Worm (Caenorhabditis elegans) whole organism, L3 larva: ENCODE results near the gene nlp-14.

Source experiments
- ceh-82 ChIP-seq: fragments of 150-350 bp; optimal IDR thresholded peaks from 2 replicates; lab custom pipeline; 2014; ENCODE audit warnings: missing biosample characterization, missing genetic modification characterization
- daf-12 ChIP-seq: fragments of 150-350 bp; optimal IDR thresholded peaks from 2 replicates; lab custom pipeline; 2014; ENCODE audit warnings: missing biosample characterization, missing genetic modification reagents, missing genetic modification characterization
- nhr-12 ChIP-seq: fragments of 150-350 bp; optimal IDR thresholded peaks from 2 replicates; lab custom pipeline; 2014; ENCODE audit warnings: missing biosample characterization, missing genetic modification characterization
- nhr-25 ChIP-seq: sonication (generic microtip); optimal IDR thresholded peaks from 2 replicates; lab custom pipeline; 2017; ENCODE audit warnings: missing biosample characterization, missing genetic modification characterization
- nhr-77 ChIP-seq: fragments of 150-350 bp; optimal IDR thresholded peaks from 2 replicates; lab custom pipeline; 2014; ENCODE audit warnings: missing biosample characterization, missing genetic modification characterization

DNA sequence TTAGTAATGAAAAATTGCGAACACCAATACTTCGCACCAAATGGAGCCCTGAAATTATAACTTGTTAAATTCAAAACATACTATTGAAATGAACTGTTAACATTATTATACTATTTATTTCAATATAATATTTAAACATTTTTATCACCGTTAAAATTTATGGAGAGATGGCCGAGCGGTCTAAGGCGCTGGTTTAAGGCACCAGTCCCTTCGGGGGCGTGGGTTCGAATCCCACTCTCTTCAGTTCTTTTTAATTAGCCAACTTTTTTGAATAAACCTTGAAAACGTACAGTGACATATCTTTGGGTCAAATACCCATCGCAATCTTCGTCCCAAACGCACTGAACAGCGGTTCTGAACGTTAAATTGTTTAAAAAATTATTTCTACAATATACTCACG lies 20.2 kb upstream of the nlp-14 start:
- TF ChIP-seq nhr-25 (tag; lab: Kevin White, UChicago), result no peak
- TF ChIP-seq ceh-82 (tag; lab: Kevin White, UChicago), result no peak
- no peak for TF ChIP-seq nhr-12
- TF ChIP-seq daf-12, result no peak
- no peak for TF ChIP-seq nhr-77 (tag; lab: Kevin White, UChicago)
